Worm (Caenorhabditis elegans) whole organism, L2 larva: Measurements from ENCODE around the gene F46C5.9.

Experiments
- ZK546.5 ChIP-seq: sonication (generic microtip); optimal IDR thresholded peaks from 2 replicates; lab custom pipeline; 2017; ENCODE audit warnings: missing biosample characterization, missing genetic modification characterization
- elt-3 ChIP-seq: sonication (generic microtip); optimal IDR thresholded peaks from 2 replicates; lab custom pipeline; 2017; ENCODE audit warnings: missing biosample characterization, missing genetic modification characterization
- lin-13 ChIP-seq: fragments of 150-350 bp; optimal IDR thresholded peaks from 2 replicates; lab custom pipeline; 2014; ENCODE audit warnings: missing biosample characterization, missing genetic modification reagents, missing genetic modification characterization
- lsy-2 ChIP-seq, 2 experiments: fragments of 150-350 bp in 1 of 2; sonication (generic microtip) in 1 of 2; optimal IDR thresholded peaks; 2 replicates each; lab custom pipeline; 2014 to 2017; ENCODE audit warnings: missing biosample characterization in 2 of 2, missing genetic modification characterization in 2 of 2
- nhr-10 ChIP-seq: sonication (generic microtip); optimal IDR thresholded peaks from 2 replicates; lab custom pipeline; 2017; ENCODE audit warnings: missing biosample characterization, missing genetic modification characterization
- nhr-11 ChIP-seq: fragments of 150-350 bp; optimal IDR thresholded peaks from 2 replicates; lab custom pipeline; 2014; ENCODE audit warnings: missing biosample characterization, missing genetic modification characterization
- nhr-12 ChIP-seq: fragments of 150-350 bp; optimal IDR thresholded peaks from 2 replicates; lab custom pipeline; 2014; ENCODE audit warnings: missing biosample characterization, missing genetic modification characterization
- nhr-237 ChIP-seq: fragments of 150-350 bp; optimal IDR thresholded peaks from 2 replicates; lab custom pipeline; 2014; ENCODE audit warnings: missing biosample characterization, missing genetic modification characterization
- nhr-77 ChIP-seq: fragments of 150-350 bp; optimal IDR thresholded peaks from 2 replicates; lab custom pipeline; 2014; ENCODE audit warnings: missing biosample characterization, missing genetic modification characterization
- skn-1 ChIP-seq: sonication (generic microtip); optimal IDR thresholded peaks from 2 replicates; lab custom pipeline; 2017; ENCODE audit warnings: missing biosample characterization, missing genetic modification characterization

DNA sequence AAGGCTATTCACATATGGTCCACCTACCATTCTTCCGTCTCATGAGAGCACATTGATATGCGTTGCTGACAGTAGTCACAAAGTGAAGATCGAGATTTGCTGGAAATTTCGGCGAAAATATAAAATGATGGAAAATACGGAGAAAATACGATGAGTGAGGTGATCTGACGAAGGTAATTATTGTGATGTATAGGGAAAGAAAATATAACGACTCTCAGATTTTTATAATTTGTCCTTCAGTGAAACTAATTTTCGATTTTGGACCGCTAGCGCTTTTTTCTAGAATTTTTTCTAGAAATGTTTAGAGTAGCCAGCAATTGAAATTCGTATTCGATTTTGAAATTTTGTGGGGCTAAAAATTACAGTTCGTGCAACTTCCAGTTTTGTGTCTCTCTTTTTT lies 18.7 kb upstream of the F46C5.9 start, which contains the start of gene F46C5.2:
- TF ChIP-seq nhr-10 (tag; lab: Kevin White, UChicago) = no peak
- TF ChIP-seq lsy-2 (tag; optimal IDR thresholded peaks at IDR 0.05; lab: Kevin White, UChicago) = no peak
- no peak for TF ChIP-seq nhr-237 (tag; lab: Kevin White, UChicago)
- no peak for TF ChIP-seq nhr-12 (tag; lab: Kevin White, UChicago)
- no peak for TF ChIP-seq lin-13 (GFP tag; lab: Kevin White, UChicago)
- no peak for TF ChIP-seq nhr-11 (tag; lab: Kevin White, UChicago)
- TF ChIP-seq ZK546.5 (tag; lab: Kevin White, UChicago) = no peak
- TF ChIP-seq nhr-77 (tag; lab: Kevin White, UChicago) = no peak
- TF ChIP-seq elt-3 (tag; lab: Kevin White, UChicago) = no peak
- no peak for TF ChIP-seq skn-1 (tag; lab: Kevin White, UChicago)
